Fruit fly (Drosophila melanogaster) whole organism, embryonic: ENCODE measurements around the gene CG32278.

Experiments
- ATbp ChIP-seq: fragments of 200-800 bp; sonication (Bioruptor generic); optimal IDR thresholded peaks from 2 replicates; lab custom pipeline; 2017; ENCODE audit warnings: missing biosample characterization, mild to moderate bottlenecking, missing genetic modification characterization, missing genetic modification reagents
- Abd-B ChIP-seq: fragments of 200-800 bp; sonication (Bioruptor generic); optimal IDR thresholded peaks from 2 replicates; lab custom pipeline; 2018; ENCODE audit warnings: missing biosample characterization, mild to moderate bottlenecking, missing genetic modification characterization, moderate library complexity
- CG10959 ChIP-seq: fragments of 200-800 bp; sonication (Bioruptor generic); IDR thresholded peaks from 2 replicates; pipeline ENCODE4 v1.3.6; 2022; ENCODE audit warnings: missing biosample characterization, missing genetic modification characterization
- CG10979 ChIP-seq: fragments of 200-800 bp; sonication (Bioruptor generic); optimal IDR thresholded peaks from 2 replicates; lab custom pipeline; 2018; ENCODE audit warnings: missing biosample characterization, mild to moderate bottlenecking, missing genetic modification characterization, moderate library complexity
- CG11504 ChIP-seq: fragments of 200-800 bp; sonication (Bioruptor generic); optimal IDR thresholded peaks from 3 replicates; lab custom pipeline; 2019; ENCODE audit warnings: missing biosample characterization, mild to moderate bottlenecking, missing genetic modification characterization, moderate library complexity
- CG12744 ChIP-seq: fragments of 200-800 bp; sonication (Bioruptor generic); optimal IDR thresholded peaks from 2 replicates; lab custom pipeline; 2016; ENCODE audit warnings: missing biosample characterization, missing genetic modification characterization
- CG13424 ChIP-seq: fragments of 200-800 bp; sonication (Bioruptor generic); optimal IDR thresholded peaks from 2 replicates; lab custom pipeline; 2019; ENCODE audit warnings: missing biosample characterization, mild to moderate bottlenecking, missing genetic modification characterization, moderate library complexity
- CG13624 ChIP-seq: fragments of 200-800 bp; sonication (Bioruptor generic); optimal IDR thresholded peaks from 2 replicates; lab custom pipeline; 2016; ENCODE audit warnings: missing biosample characterization, missing genetic modification characterization
- CG13894 ChIP-seq: fragments of 200-800 bp; sonication (Bioruptor generic); optimal IDR thresholded peaks from 3 replicates; lab custom pipeline; 2018; ENCODE audit warnings: missing biosample characterization, mild to moderate bottlenecking, missing genetic modification characterization, moderate library complexity
- CG14860 ChIP-seq: fragments of 200-800 bp; sonication (Bioruptor generic); IDR thresholded peaks from 3 replicates; pipeline ENCODE4 v1.3.6; 2022; ENCODE audit warnings: missing biosample characterization, missing genetic modification characterization; ENCODE audit not compliant: partially characterized antibody
- CG15011 ChIP-seq: fragments of 200-800 bp; sonication (Bioruptor generic); optimal IDR thresholded peaks from 3 replicates; lab custom pipeline; 2018; ENCODE audit warnings: missing biosample characterization, mild to moderate bottlenecking, missing genetic modification characterization
- CG17385 ChIP-seq: fragments of 200-800 bp; sonication (Bioruptor generic); optimal IDR thresholded peaks from 3 replicates; lab custom pipeline; 2018; ENCODE audit warnings: missing biosample characterization, mild to moderate bottlenecking, missing genetic modification characterization
- CG18011 ChIP-seq: fragments of 200-800 bp; sonication (Bioruptor generic); optimal IDR thresholded peaks from 2 replicates; lab custom pipeline; 2017; ENCODE audit warnings: missing biosample characterization, missing genetic modification characterization, mild to moderate bottlenecking, moderate library complexity, missing genotype
- CG30403 ChIP-seq: fragments of 200-800 bp; sonication (Bioruptor generic); optimal IDR thresholded peaks from 3 replicates; lab custom pipeline; 2016; ENCODE audit warnings: missing biosample characterization, missing genetic modification characterization
- CG32772 ChIP-seq: fragments of 200-800 bp; sonication (Bioruptor generic); IDR thresholded peaks from 2 replicates; pipeline ENCODE4 v1.3.6; 2022; ENCODE audit warnings: missing biosample characterization, missing genetic modification characterization
- CG3407 ChIP-seq: fragments of 200-800 bp; sonication (Bioruptor generic); optimal IDR thresholded peaks from 2 replicates; lab custom pipeline; 2018; ENCODE audit warnings: missing biosample characterization, mild to moderate bottlenecking, missing genetic modification characterization
- CG42726 ChIP-seq: fragments of 200-800 bp; sonication (Bioruptor generic); IDR thresholded peaks from 2 replicates; pipeline ENCODE4 v1.3.6; 2022; ENCODE audit warnings: missing biosample characterization, missing genetic modification characterization; ENCODE audit not compliant: partially characterized antibody
- CG43689 ChIP-seq: fragments of 200-800 bp; sonication (Bioruptor generic); IDR thresholded peaks from 2 replicates; pipeline ENCODE4 v1.3.6; 2022; ENCODE audit warnings: missing biosample characterization, missing genetic modification characterization
- CG5953 ChIP-seq: fragments of 200-800 bp; sonication (Bioruptor generic); IDR thresholded peaks from 2 replicates; pipeline ENCODE4 v1.3.6; 2022; ENCODE audit warnings: missing biosample characterization, missing genetic modification characterization
- CG7963 ChIP-seq: fragments of 200-800 bp; sonication (Bioruptor generic); IDR thresholded peaks from 3 replicates; pipeline ENCODE4 v1.3.6; 2022; ENCODE audit warnings: missing biosample characterization, missing genetic modification characterization; ENCODE audit not compliant: partially characterized antibody
- CG8290 ChIP-seq, 3 experiments: fragments of 200-800 bp; sonication (Bioruptor generic); optimal IDR thresholded peaks; 2 replicates each; lab custom pipeline; 2016 to 2019; ENCODE audit warnings: missing biosample characterization in 3 of 3, missing genetic modification characterization in 3 of 3, mild to moderate bottlenecking in 2 of 3, moderate library complexity in 1 of 3
- CG9932 ChIP-seq: fragments of 200-800 bp; sonication (Bioruptor generic); IDR thresholded peaks from 2 replicates; pipeline ENCODE4 v1.3.6; 2022; ENCODE audit warnings: missing biosample characterization, missing genetic modification characterization
- Dip3 ChIP-seq: fragments of 200-800 bp; sonication (Bioruptor generic); optimal IDR thresholded peaks from 3 replicates; lab custom pipeline; 2016; ENCODE audit warnings: missing biosample characterization, missing genetic modification characterization
- Dll ChIP-seq: fragments of 200-800 bp; sonication (Bioruptor generic); IDR thresholded peaks from 4 replicates; pipeline ENCODE4 v1.3.6; 2022; ENCODE audit warnings: missing biosample characterization, missing genetic modification characterization; ENCODE audit not compliant: partially characterized antibody
- Doc3 ChIP-seq: fragments of 200-800 bp; sonication (Bioruptor generic); IDR thresholded peaks from 3 replicates; pipeline ENCODE4 v1.3.6; 2022; ENCODE audit warnings: missing biosample characterization, missing genetic modification characterization; ENCODE audit not compliant: partially characterized antibody
- E2f2 ChIP-seq: fragments of 200-800 bp; sonication (Bioruptor generic); IDR thresholded peaks from 2 replicates; pipeline ENCODE4 v1.3.6; 2022; ENCODE audit warnings: missing biosample characterization, missing genetic modification characterization
- HLH3B ChIP-seq: fragments of 200-800 bp; sonication (Bioruptor generic); IDR thresholded peaks from 2 replicates; pipeline ENCODE4 v1.3.6; 2022; ENCODE audit warnings: missing biosample characterization, missing genetic modification characterization
- Hsf ChIP-seq: fragments of 200-800 bp; sonication (Bioruptor generic); optimal IDR thresholded peaks from 3 replicates; lab custom pipeline; 2016; ENCODE audit warnings: missing biosample characterization, missing genetic modification characterization
- Mes4 ChIP-seq: fragments of 200-800 bp; sonication (Bioruptor generic); optimal IDR thresholded peaks from 2 replicates; lab custom pipeline; 2016; ENCODE audit warnings: missing biosample characterization, missing genetic modification characterization
- Sin3A ChIP-seq: fragments of >200 bp; optimal IDR thresholded peaks from 2 replicates; lab custom pipeline; 2018
- Xbp1 ChIP-seq: fragments of 200-800 bp; sonication (Bioruptor generic); optimal IDR thresholded peaks from 3 replicates; lab custom pipeline; 2016; ENCODE audit warnings: missing biosample characterization, mild to moderate bottlenecking, missing genetic modification characterization
- ap ChIP-seq: fragments of 200-800 bp; sonication (Bioruptor generic); IDR thresholded peaks from 2 replicates; pipeline ENCODE4 v1.3.6; 2022; ENCODE audit warnings: missing biosample characterization, missing genetic modification characterization
- br ChIP-seq: fragments of >200 bp; optimal IDR thresholded peaks from 2 replicates; lab custom pipeline; 2017
- btn ChIP-seq: fragments of 200-800 bp; sonication (Bioruptor generic); optimal IDR thresholded peaks from 2 replicates; lab custom pipeline; 2016; ENCODE audit warnings: missing biosample characterization, missing genetic modification characterization
- cg ChIP-seq: fragments of 200-800 bp; sonication (Bioruptor generic); optimal IDR thresholded peaks from 3 replicates; lab custom pipeline; 2019; ENCODE audit warnings: missing biosample characterization, mild to moderate bottlenecking, missing genetic modification characterization, moderate library complexity
- chm ChIP-seq: fragments of 200-800 bp; sonication (Bioruptor generic); IDR thresholded peaks from 2 replicates; pipeline ENCODE4 v1.3.6; 2022; ENCODE audit warnings: missing biosample characterization, missing genetic modification characterization
- crp ChIP-seq, 2 experiments: fragments of 200-800 bp; sonication (Bioruptor generic); optimal IDR thresholded peaks; 2 replicates in 1 of 2; 3 replicates in 1 of 2; lab custom pipeline; 2017; ENCODE audit warnings: missing biosample characterization in 2 of 2, missing genetic modification characterization in 2 of 2, mild to moderate bottlenecking in 1 of 2, moderate library complexity in 1 of 2
- cwo ChIP-seq: fragments of 200-800 bp; sonication (Bioruptor generic); optimal IDR thresholded peaks from 3 replicates; lab custom pipeline; 2017; ENCODE audit warnings: missing biosample characterization, missing genetic modification characterization, mild to moderate bottlenecking, moderate library complexity, missing genetic modification reagents
- disco-r ChIP-seq: fragments of 200-800 bp; sonication (Bioruptor generic); optimal IDR thresholded peaks from 2 replicates; lab custom pipeline; 2016; ENCODE audit warnings: missing biosample characterization, missing genetic modification characterization
- dysf ChIP-seq: fragments of 200-800 bp; sonication (Bioruptor generic); IDR thresholded peaks from 3 replicates; pipeline ENCODE4 v1.3.6; 2022; ENCODE audit warnings: missing biosample characterization, missing genetic modification characterization
- ewg ChIP-seq: fragments of 200-800 bp; sonication (Bioruptor generic); optimal IDR thresholded peaks from 3 replicates; lab custom pipeline; 2017; ENCODE audit warnings: mild to moderate bottlenecking, missing biosample characterization, missing genetic modification reagents, missing genetic modification characterization
- kay ChIP-seq: fragments of 200-800 bp; sonication (Bioruptor generic); optimal IDR thresholded peaks from 2 replicates; lab custom pipeline; 2016; ENCODE audit warnings: missing biosample characterization, missing genetic modification characterization
- mam ChIP-seq: fragments of 200-800 bp; sonication (Bioruptor generic); optimal IDR thresholded peaks from 3 replicates; lab custom pipeline; 2016; ENCODE audit warnings: missing biosample characterization, missing genetic modification characterization
- mirr ChIP-seq: fragments of 200-800 bp; sonication (Bioruptor generic); optimal IDR thresholded peaks from 3 replicates; lab custom pipeline; 2018; ENCODE audit warnings: missing biosample characterization, mild to moderate bottlenecking, missing genetic modification characterization
- repo ChIP-seq: fragments of 200-800 bp; sonication (Bioruptor generic); optimal IDR thresholded peaks from 2 replicates; lab custom pipeline; 2016; ENCODE audit warnings: missing biosample characterization, missing genetic modification characterization
- shn ChIP-seq: fragments of 200-800 bp; sonication (Bioruptor generic); optimal IDR thresholded peaks from 3 replicates; lab custom pipeline; 2016; ENCODE audit warnings: missing biosample characterization, missing genetic modification characterization
- stc ChIP-seq: fragments of 200-800 bp; sonication (Bioruptor generic); IDR thresholded peaks from 2 replicates; pipeline ENCODE4 v1.3.6; 2022; ENCODE audit warnings: missing biosample characterization, missing genetic modification characterization
- tna ChIP-seq: fragments of 200-800 bp; sonication (Bioruptor generic); IDR thresholded peaks from 2 replicates; pipeline ENCODE4 v1.3.6; 2022; ENCODE audit warnings: missing biosample characterization, missing genetic modification characterization; ENCODE audit not compliant: partially characterized antibody
- tx ChIP-seq: fragments of 200-800 bp; sonication (Bioruptor generic); optimal IDR thresholded peaks from 2 replicates; lab custom pipeline; 2016; ENCODE audit warnings: missing biosample characterization, missing genetic modification characterization

Gene CG32278

DNA sequence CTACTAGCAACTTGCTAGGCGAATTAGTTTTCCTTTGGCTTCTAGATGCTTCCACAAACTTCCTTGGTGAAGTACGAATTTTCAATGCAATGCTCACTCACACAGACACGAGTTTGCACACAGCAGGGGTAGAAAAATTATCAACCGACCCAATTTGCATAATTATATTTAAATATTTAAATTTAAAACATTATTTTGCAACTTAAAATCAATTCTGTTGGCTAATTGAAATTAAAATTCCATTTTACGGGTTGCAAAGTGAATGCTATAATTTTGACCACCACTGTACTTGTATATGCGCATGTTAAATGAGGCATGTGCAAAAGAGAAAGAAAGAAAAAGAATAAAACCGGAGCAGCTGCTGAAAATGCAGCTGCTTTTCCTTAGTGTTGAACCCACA, 25.0 kb downstream of the CG32278 start (continued):
- peak; percentile 48 for TF ChIP-seq repo
- TF ChIP-seq tna (GFP tag; lab: Robert Waterston, UW), result no peak
- TF ChIP-seq CG43689 (GFP tag; lab: Robert Waterston, UW), result peak; percentile 77
- TF ChIP-seq crp (GFP tag; optimal IDR thresholded peaks at IDR 0.05; lab: Kevin White, UChicago), result peak in 1 of 2 experiments; percentile 53
- peak; percentile 5 for TF ChIP-seq tx (GFP tag; lab: Kevin White, UChicago)
- TF ChIP-seq cwo, result peak; percentile 89
- peak; percentile 88 for TF ChIP-seq Abd-B (GFP tag; lab: Kevin White, UChicago)
- peak; percentile 70 for TF ChIP-seq CG18011 (GFP tag; lab: Kevin White, UChicago)
- peak; percentile 93 for TF ChIP-seq CG10979 (tag; lab: Kevin White, UChicago)
- TF ChIP-seq CG32772 (GFP tag; lab: Robert Waterston, UW), result peak; percentile 93

DNA sequence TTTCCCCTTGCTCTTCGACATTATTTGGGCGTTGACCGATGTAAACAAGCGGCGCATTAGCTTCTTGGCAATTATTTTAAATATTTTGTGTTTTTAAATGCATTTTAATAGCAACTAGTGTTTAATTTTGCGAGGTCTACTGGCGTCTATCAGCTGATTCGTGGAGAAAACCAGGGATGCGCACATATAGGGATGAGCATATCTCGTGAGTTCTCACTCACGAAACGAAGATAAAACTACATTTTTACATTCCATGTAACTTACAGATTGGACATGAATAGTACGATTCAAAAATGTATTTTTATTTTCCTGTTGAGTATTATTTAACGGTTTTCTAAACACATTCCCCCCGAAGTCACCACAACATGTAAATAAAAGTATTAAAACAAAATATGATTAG, 28.4 kb downstream of the CG32278 start, which contains the start of gene CG14966:
Gene CG14966, minus strand, starts transcription at position 168 of the 400 bp plus-strand sequence.
- TF ChIP-seq Doc3 (GFP tag; lab: Robert Waterston, UW), result peak; percentile 89
- TF ChIP-seq Dll (GFP tag; lab: Robert Waterston, UW), result peak; percentile 91
- TF ChIP-seq HLH3B (GFP tag; lab: Robert Waterston, UW), result no peak
- TF ChIP-seq CG13624, result peak; percentile 54
- peak; percentile 91 for TF ChIP-seq CG42726
- no peak for TF ChIP-seq CG3407
- TF ChIP-seq Sin3A, result peak; percentile 24
- peak; percentile 15 for TF ChIP-seq Hsf (GFP tag; lab: Kevin White, UChicago)
- TF ChIP-seq CG10959 (GFP tag; lab: Robert Waterston, UW), result no peak
- TF ChIP-seq kay (GFP tag; lab: Kevin White, UChicago), result no peak
- no peak for TF ChIP-seq br
- TF ChIP-seq CG7963 (GFP tag; lab: Robert Waterston, UW), result peak; percentile 76; the same call in 2 of the 3 replicates
- peak; percentile 52; the same call in 1 of the 2 replicates for TF ChIP-seq E2f2 (GFP tag; lab: Robert Waterston, UW)
- no peak for TF ChIP-seq btn
- TF ChIP-seq disco-r (GFP tag; lab: Kevin White, UChicago), result no peak
- TF ChIP-seq Xbp1, result peak; percentile 52
- TF ChIP-seq shn (GFP tag; lab: Kevin White, UChicago), result peak; percentile 10
- no peak for TF ChIP-seq ATbp (GFP tag; lab: Kevin White, UChicago)
- TF ChIP-seq CG13424 (tag; lab: Kevin White, UChicago), result peak; percentile 31
- peak; percentile 78 for TF ChIP-seq CG9932 (GFP tag; lab: Robert Waterston, UW)
- no peak for TF ChIP-seq CG5953
- TF ChIP-seq stc (GFP tag; lab: Robert Waterston, UW), result no peak
- no peak for TF ChIP-seq Mes4 (GFP tag; lab: Kevin White, UChicago)
- no peak for TF ChIP-seq ap
- peak; percentile 73 for TF ChIP-seq CG14860
- TF ChIP-seq CG11504, result peak; percentile 32
- TF ChIP-seq dysf (GFP tag; lab: Robert Waterston, UW), result no peak
- TF ChIP-seq CG12744 (GFP tag; lab: Kevin White, UChicago), result no peak
- peak; percentile 13 for TF ChIP-seq CG30403 (GFP tag; lab: Kevin White, UChicago)
- peak; percentile 62 for TF ChIP-seq mam (GFP tag; lab: Kevin White, UChicago)
- TF ChIP-seq CG13894 (tag; lab: Kevin White, UChicago), result peak; percentile 58
- no peak for TF ChIP-seq CG17385 (GFP tag; lab: Kevin White, UChicago)
- no peak for TF ChIP-seq ewg (GFP tag; lab: Kevin White, UChicago)
- TF ChIP-seq chm (GFP tag; lab: Robert Waterston, UW), result peak; percentile 30; the same call in 1 of the 2 replicates
- peak; percentile 5 for TF ChIP-seq CG8290 (GFP tag; optimal IDR thresholded peaks at IDR 0.05; lab: Kevin White, UChicago)
- peak in 1 of 2 experiments; percentile 71 for TF ChIP-seq CG8290 (tag; optimal IDR thresholded peaks at IDR 0.05; lab: Kevin White, UChicago)
- no peak for TF ChIP-seq Dip3 (GFP tag; lab: Kevin White, UChicago)
- peak; percentile 30 for TF ChIP-seq mirr (GFP tag; lab: Kevin White, UChicago)
- no peak for TF ChIP-seq cg
- TF ChIP-seq CG15011, result no peak
